Worm (Caenorhabditis elegans): Measurements from ENCODE around the gene C52E4.7.

- TF ChIP-seq med-1 (GFP tag; optimal IDR thresholded peaks at IDR 0.05; ENCODE audit: insufficient read depth) (no peak), tab-1 (GFP tag; IDR thresholded peaks at IDR 0.05) (no peak)
These were observed 42.0 kb downstream of the C52E4.7 start for ce11 chrV:12036129-12036528.
